Fruit fly (Drosophila melanogaster) whole organism, prepupa: Measurements from ENCODE around the gene Fer3HCH.

Experiments
- Blimp-1 ChIP-seq: fragments of 200-800 bp; sonication (Bioruptor generic); optimal IDR thresholded peaks from 3 replicates; lab custom pipeline; 2017; ENCODE audit warnings: missing biosample characterization, missing genetic modification characterization, mild to moderate bottlenecking, moderate library complexity, missing genetic modification reagents
- CG1621 ChIP-seq: fragments of 200-800 bp; sonication (Bioruptor generic); optimal IDR thresholded peaks from 3 replicates; lab custom pipeline; 2018; ENCODE audit warnings: missing biosample characterization, mild to moderate bottlenecking, missing genetic modification characterization
- CG16779 ChIP-seq: fragments of 200-800 bp; sonication (Bioruptor generic); optimal IDR thresholded peaks from 3 replicates; lab custom pipeline; 2017; ENCODE audit warnings: missing biosample characterization, mild to moderate bottlenecking, missing genetic modification characterization
- CG6808 ChIP-seq: fragments of 200-800 bp; sonication (Bioruptor generic); optimal IDR thresholded peaks from 3 replicates; lab custom pipeline; 2017; ENCODE audit warnings: missing biosample characterization, missing genetic modification characterization, mild to moderate bottlenecking, moderate library complexity, missing genetic modification reagents
- CG8319 ChIP-seq: fragments of 200-800 bp; sonication (Bioruptor generic); optimal IDR thresholded peaks from 3 replicates; lab custom pipeline; 2016; ENCODE audit warnings: missing biosample characterization, missing genetic modification characterization
- Eip75B ChIP-seq: fragments of 200-800 bp; sonication (Bioruptor generic); optimal IDR thresholded peaks from 3 replicates; lab custom pipeline; 2016; ENCODE audit warnings: missing biosample characterization, missing genetic modification characterization
- Eip93F ChIP-seq: fragments of 200-800 bp; sonication (Bioruptor generic); optimal IDR thresholded peaks from 2 replicates; lab custom pipeline; 2016; ENCODE audit warnings: missing biosample characterization, mild to moderate bottlenecking, missing genetic modification characterization
- Hr39 ChIP-seq: fragments of 200-800 bp; sonication (Bioruptor generic); optimal IDR thresholded peaks from 2 replicates; lab custom pipeline; 2016; ENCODE audit warnings: missing biosample characterization, missing genetic modification characterization
- Lpt ChIP-seq: fragments of 200-800 bp; sonication (Bioruptor generic); optimal IDR thresholded peaks from 3 replicates; lab custom pipeline; 2016; ENCODE audit warnings: missing biosample characterization, missing genetic modification characterization
- OdsH ChIP-seq: fragments of 200-800 bp; sonication (Bioruptor generic); optimal IDR thresholded peaks from 3 replicates; lab custom pipeline; 2016; ENCODE audit warnings: missing biosample characterization, missing genetic modification characterization
- achi ChIP-seq: fragments of 200-800 bp; sonication (Bioruptor generic); optimal IDR thresholded peaks from 3 replicates; lab custom pipeline; 2016; ENCODE audit warnings: missing biosample characterization, missing genetic modification characterization
- acj6 ChIP-seq: fragments of 200-800 bp; sonication (Bioruptor generic); optimal IDR thresholded peaks from 3 replicates; lab custom pipeline; 2016; ENCODE audit warnings: missing biosample characterization, missing genetic modification characterization
- cyc ChIP-seq: fragments of 200-800 bp; sonication (Bioruptor generic); optimal IDR thresholded peaks from 3 replicates; lab custom pipeline; 2016; ENCODE audit warnings: missing biosample characterization, missing genetic modification characterization

DNA sequence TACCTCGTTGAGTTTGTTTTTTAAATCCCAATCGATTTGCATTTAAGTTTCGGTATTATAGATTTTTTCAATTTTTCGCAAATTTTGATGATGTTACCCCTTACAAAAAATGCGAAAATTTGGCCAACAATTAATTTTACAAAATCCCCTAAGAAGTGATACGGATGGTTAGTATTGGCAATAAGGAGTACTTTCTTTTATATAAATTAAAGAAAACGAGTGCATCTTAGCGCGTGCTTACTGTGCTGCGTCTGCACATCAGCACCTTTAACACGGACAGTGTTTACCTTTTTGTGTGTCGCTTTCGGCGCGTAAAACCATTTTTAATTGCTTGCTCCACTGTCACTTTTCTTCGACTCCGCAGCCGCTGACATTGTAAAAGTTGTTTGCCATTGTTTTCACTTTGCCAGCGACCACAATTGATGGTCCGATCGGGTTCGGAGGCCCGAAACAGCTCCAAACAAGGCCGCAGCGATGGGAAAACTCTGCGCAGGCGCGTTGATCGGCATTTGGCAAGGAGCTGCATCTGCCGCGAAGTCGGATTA is 5.9 kb upstream of the Fer3HCH start:
- TF ChIP-seq CG16779 (tag; lab: Kevin White, UChicago) (no peak), CG8319 (no peak), CG1621 (tag; lab: Kevin White, UChicago) (no peak), CG6808 (GFP tag; lab: Kevin White, UChicago) (no peak), Blimp-1 (GFP tag; lab: Kevin White, UChicago) (peak; percentile 51), Lpt (GFP tag; lab: Kevin White, UChicago) (no peak), OdsH (GFP tag; lab: Kevin White, UChicago) (no peak), cyc (no peak), Hr39 (GFP tag; lab: Kevin White, UChicago) (no peak), Eip93F (no peak), Eip75B (no peak), achi (GFP tag; lab: Kevin White, UChicago) (no peak), acj6 (GFP tag; lab: Kevin White, UChicago) (no peak)
